Fruit fly (Drosophila melanogaster): ENCODE measurements around the gene CG32069.
A peak's percentile ranks its signal among the peaks of the same experiment; 100 is the strongest.

Gene CG32069

dm6 chr3L:11074043-11074853, 11.8 kb upstream of the CG32069 start, which contains the start of the genes Pfdn2 and Noc1 (continued):
- TF ChIP-seq Dip3 (GFP tag; optimal IDR thresholded peaks at IDR 0.05) = no peak
- TF ChIP-seq bcd (GFP tag; optimal IDR thresholded peaks at IDR 0.05) = no peak
- peak; percentile 83 for TF ChIP-seq Hr3 (GFP tag; optimal IDR thresholded peaks at IDR 0.05)
- no peak for TF ChIP-seq CG4328 (GFP tag; optimal IDR thresholded peaks at IDR 0.05)
- TF ChIP-seq Hand (GFP tag; optimal IDR thresholded peaks at IDR 0.05) = no peak
- TF ChIP-seq Med (GFP tag) = peak; percentile 76
- peak; percentile 68 for TF ChIP-seq dmrt11E (tag; optimal IDR thresholded peaks at IDR 0.05)
- no peak for TF ChIP-seq CG7745 (tag; optimal IDR thresholded peaks at IDR 0.05)
- peak in 1 of 2 experiments; percentile 67 for TF ChIP-seq dpn (GFP tag; optimal IDR thresholded peaks at IDR 0.05)
- TF ChIP-seq tin (GFP tag; optimal IDR thresholded peaks at IDR 0.05) = peak; percentile 23
- no peak for TF ChIP-seq CG6175 (GFP tag; IDR thresholded peaks at IDR 0.05)
- TF ChIP-seq Ets65A (GFP tag) = peak; percentile 83
- peak in 1 of 3 experiments; percentile 61 for TF ChIP-seq lola (GFP tag; optimal IDR thresholded peaks at IDR 0.05)
- TF ChIP-seq CG10543 (GFP tag; optimal IDR thresholded peaks at IDR 0.05) = no peak
- peak; percentile 87 for TF ChIP-seq row (GFP tag; IDR thresholded peaks at IDR 0.05)
- no peak for TF ChIP-seq Asciz (GFP tag; optimal IDR thresholded peaks at IDR 0.05)
- peak; percentile 60 for TF ChIP-seq CG3995 (GFP tag; optimal IDR thresholded peaks at IDR 0.05)
- no peak for TF ChIP-seq gce (GFP tag; IDR thresholded peaks at IDR 0.05)
- TF ChIP-seq CG11085 (GFP tag; IDR thresholded peaks at IDR 0.05) = no peak
- TF ChIP-seq vnd (GFP tag; IDR thresholded peaks at IDR 0.05; ENCODE audit: partially characterized antibody) = 0 out of 3 replicates have a peak, but pooled peaks have one; percentile 12
- no peak for TF ChIP-seq corto (GFP tag; optimal IDR thresholded peaks at IDR 0.05)
- TF ChIP-seq salm (tag; optimal IDR thresholded peaks at IDR 0.05) = peak; percentile 12
- no peak for TF ChIP-seq Antp (GFP tag; optimal IDR thresholded peaks at IDR 0.05)
- peak; percentile 26 for TF ChIP-seq CG16815 (GFP tag; optimal IDR thresholded peaks at IDR 0.05)
- peak; percentile 3 for TF ChIP-seq CG18619 (GFP tag; optimal IDR thresholded peaks at IDR 0.05)
- no peak for TF ChIP-seq slp2 (GFP tag; optimal IDR thresholded peaks at IDR 0.05)
- no peak for TF ChIP-seq ash1 (GFP tag; optimal IDR thresholded peaks at IDR 0.05)
- TF ChIP-seq bab2 (GFP tag; optimal IDR thresholded peaks at IDR 0.05) = no peak
- no peak for TF ChIP-seq Jarid2 (GFP tag; optimal IDR thresholded peaks at IDR 0.05)
- TF ChIP-seq Meics (GFP tag; optimal IDR thresholded peaks at IDR 0.05) = peak; percentile 100
- TF ChIP-seq ssp (GFP tag; IDR thresholded peaks at IDR 0.05) = peak; percentile 32; the same call in 1 of the 2 replicates
- TF ChIP-seq CG2678 (tag; optimal IDR thresholded peaks at IDR 0.05) = no peak
- TF ChIP-seq CG7556 (GFP tag; optimal IDR thresholded peaks at IDR 0.05) = no peak
- TF ChIP-seq eve (GFP tag; optimal IDR thresholded peaks at IDR 0.05) = no peak
- TF ChIP-seq CG6854 (GFP tag; optimal IDR thresholded peaks at IDR 0.05) = no peak
- no peak for TF ChIP-seq ato (GFP tag; IDR thresholded peaks at IDR 0.05; ENCODE audit: partially characterized antibody)
- no peak for TF ChIP-seq CG17612 (GFP tag; IDR thresholded peaks at IDR 0.05)
- TF ChIP-seq CG16813 (GFP tag; IDR thresholded peaks at IDR 0.05; ENCODE audit: partially characterized antibody) = no peak
- peak; percentile 35 for TF ChIP-seq CG17385 (GFP tag; optimal IDR thresholded peaks at IDR 0.05)
- TF ChIP-seq Ravus (GFP tag; IDR thresholded peaks at IDR 0.05) = no peak
- no peak for TF ChIP-seq zf30C (GFP tag; optimal IDR thresholded peaks at IDR 0.05)
- TF ChIP-seq ewg (GFP tag; optimal IDR thresholded peaks at IDR 0.05) = peak; percentile 53
- TF ChIP-seq hbn (GFP tag; IDR thresholded peaks at IDR 0.05; ENCODE audit: partially characterized antibody) = 0 out of 2 replicates have a peak, but pooled peaks have one; percentile 30
- TF ChIP-seq inv (GFP tag; IDR thresholded peaks at IDR 0.05; ENCODE audit: partially characterized antibody) = no peak
- TF ChIP-seq Doc2 (GFP tag; IDR thresholded peaks at IDR 0.05) = no peak
- peak; percentile 15 for TF ChIP-seq pum (GFP tag; optimal IDR thresholded peaks at IDR 0.05)
- no peak for TF ChIP-seq CG7839 (tag; optimal IDR thresholded peaks at IDR 0.05)
- no peak for TF ChIP-seq H15 (GFP tag; IDR thresholded peaks at IDR 0.05)
- TF ChIP-seq CG12744 (GFP tag; optimal IDR thresholded peaks at IDR 0.05) = no peak
